Worm (Caenorhabditis elegans) whole organism, L4/young adult: ENCODE measurements around the gene nhr-243.

Source experiments
- W03F9.2 ChIP-seq: fragments of 150-350 bp; optimal IDR thresholded peaks from 2 replicates; lab custom pipeline; 2014; ENCODE audit warnings: missing biosample characterization, missing genetic modification characterization
- him-1 ChIP-seq: sonication (generic microtip); optimal IDR thresholded peaks from 2 replicates; lab custom pipeline; 2016; ENCODE audit warnings: missing genotype, missing genetic modification reagents, missing genetic modification characterization, missing compliant biosample characterization

- TF ChIP-seq him-1 (tag; lab: Kevin White, UChicago) (no peak), W03F9.2 (tag; lab: Kevin White, UChicago) (no peak)
Measured at ce11 chrV:18859121-18859520, 41.2 kb downstream of the nhr-243 start, which contains the start of gene wars-1.
